Fruit fly (Drosophila melanogaster): ENCODE measurements around the gene CG17292.

Gene CG17292

DNA sequence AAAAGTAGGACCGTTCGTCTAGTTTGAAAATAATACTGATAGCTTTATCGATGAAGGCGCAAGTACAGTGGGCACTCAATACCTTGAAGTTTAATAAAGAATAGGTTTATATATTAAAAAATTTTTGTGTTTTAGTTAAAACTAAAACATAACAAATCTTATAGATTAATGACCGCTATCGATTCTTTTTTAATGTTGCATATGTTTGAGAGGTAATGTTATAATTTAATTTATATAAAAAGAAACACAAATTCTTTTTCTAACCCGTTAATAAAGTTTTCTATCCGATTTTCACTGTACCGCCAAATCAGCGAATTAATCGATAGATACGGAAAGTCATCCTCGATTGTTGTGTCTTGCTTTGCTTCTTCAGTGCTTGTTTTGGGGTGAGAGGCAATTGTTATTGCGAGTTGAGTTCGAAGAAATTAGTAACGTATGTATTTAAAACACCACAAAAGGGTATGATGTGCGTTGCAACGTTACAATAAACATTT lies 13.9 kb downstream of the CG17292 start, which contains the start of the genes Dad1 and CG13384:
Gene Dad1 (minus strand): TSS at position 30 of the 494 bp plus-strand sequence.
Gene CG13384 (plus strand): TSS at position 348 of the 494 bp plus-strand sequence.
- TF ChIP-seq OdsH (GFP tag; optimal IDR thresholded peaks at IDR 0.05), result peak; percentile 94
- no peak for TF ChIP-seq Dif (GFP tag; optimal IDR thresholded peaks at IDR 0.05; ENCODE audit: partially characterized antibody)
- peak; percentile 90 for TF ChIP-seq dmrt93B (GFP tag; optimal IDR thresholded peaks at IDR 0.05)
- TF ChIP-seq Hr83 (GFP tag; optimal IDR thresholded peaks at IDR 0.05; ENCODE audit: poor library complexity, severe bottlenecking), result peak; percentile 28
- no peak for TF ChIP-seq dl (GFP tag; optimal IDR thresholded peaks at IDR 0.05; ENCODE audit: insufficient read depth in 1 of 2, partially characterized antibody in 2 of 2)
- TF ChIP-seq Abd-B (GFP tag; optimal IDR thresholded peaks at IDR 0.05), result no peak
- TF ChIP-seq psq (GFP tag; optimal IDR thresholded peaks at IDR 0.05), result peak; percentile 93
- TF ChIP-seq sage (GFP tag; optimal IDR thresholded peaks at IDR 0.05), result peak; percentile 83
- no peak for TF ChIP-seq Hr78 (GFP tag; optimal IDR thresholded peaks at IDR 0.05)
- TF ChIP-seq HLH106 (tag; optimal IDR thresholded peaks at IDR 0.05), result peak; percentile 97
- TF ChIP-seq foxo (GFP tag; optimal IDR thresholded peaks at IDR 0.05), result peak in 1 of 2 experiments; percentile 95
- peak; percentile 82 for TF ChIP-seq ey (GFP tag; optimal IDR thresholded peaks at IDR 0.05)
- TF ChIP-seq brk (GFP tag; optimal IDR thresholded peaks at IDR 0.05), result peak; percentile 94
- no peak for TF ChIP-seq Dfd (GFP tag; optimal IDR thresholded peaks at IDR 0.05)
- peak; percentile 92 for TF ChIP-seq fru (GFP tag; optimal IDR thresholded peaks at IDR 0.05)
- TF ChIP-seq jim (GFP tag; optimal IDR thresholded peaks at IDR 0.05), result no peak
- peak; percentile 32 for TF ChIP-seq CG32264 (GFP tag; optimal IDR thresholded peaks at IDR 0.05)
- TF ChIP-seq Vsx2 (GFP tag; optimal IDR thresholded peaks at IDR 0.05; ENCODE audit: partially characterized antibody), result no peak
- TF ChIP-seq lola (GFP tag; optimal IDR thresholded peaks at IDR 0.05), result no peak
- no peak for TF ChIP-seq CrebA (GFP tag; optimal IDR thresholded peaks at IDR 0.05; ENCODE audit: borderline replicate concordance)
- peak; percentile 90 for TF ChIP-seq CG9705 (GFP tag; optimal IDR thresholded peaks at IDR 0.05)
- peak; percentile 96 for TF ChIP-seq Sp1 (GFP tag; optimal IDR thresholded peaks at IDR 0.05)
- TF ChIP-seq pan (optimal IDR thresholded peaks at IDR 0.05), result no peak
- TF ChIP-seq br (GFP tag; optimal IDR thresholded peaks at IDR 0.05), result peak; percentile 82
- TF ChIP-seq woc (GFP tag; optimal IDR thresholded peaks at IDR 0.05), result peak; percentile 92
- peak; percentile 93 for TF ChIP-seq rgr (GFP tag; optimal IDR thresholded peaks at IDR 0.05)
- TF ChIP-seq GATAd (GFP tag; optimal IDR thresholded peaks at IDR 0.05), result peak; percentile 65
- TF ChIP-seq sv (GFP tag; optimal IDR thresholded peaks at IDR 0.05), result peak; percentile 88
- TF ChIP-seq Myc (optimal IDR thresholded peaks at IDR 0.05), result no peak
- peak; percentile 42 for TF ChIP-seq Mio (GFP tag; optimal IDR thresholded peaks at IDR 0.05)
- TF ChIP-seq Hnf4 (GFP tag; optimal IDR thresholded peaks at IDR 0.05), result peak; percentile 85
- peak; percentile 94 for TF ChIP-seq h (GFP tag; optimal IDR thresholded peaks at IDR 0.05)
- peak; percentile 84 for TF ChIP-seq Jra (GFP tag; optimal IDR thresholded peaks at IDR 0.05)
- TF ChIP-seq dsf (GFP tag; optimal IDR thresholded peaks at IDR 0.05; ENCODE audit: borderline replicate concordance), result peak; percentile 82
- TF ChIP-seq usp (GFP tag; optimal IDR thresholded peaks at IDR 0.05), result no peak
- peak; percentile 90 for TF ChIP-seq tai (GFP tag; optimal IDR thresholded peaks at IDR 0.05)
- TF ChIP-seq Rel (GFP tag; optimal IDR thresholded peaks at IDR 0.05), result peak; percentile 70
- TF ChIP-seq Rel (tag; optimal IDR thresholded peaks at IDR 0.05), result peak; percentile 85
- no peak for TF ChIP-seq N (GFP tag; optimal IDR thresholded peaks at IDR 0.05)

dm6 chr2L:8384985-8385519 lies 14.8 kb downstream of the CG17292 start:
- TF ChIP-seq brk (GFP tag; optimal IDR thresholded peaks at IDR 0.05), result no peak
- TF ChIP-seq foxo (GFP tag; optimal IDR thresholded peaks at IDR 0.05), result no peak
- no peak for TF ChIP-seq Hr78 (GFP tag; optimal IDR thresholded peaks at IDR 0.05)
- TF ChIP-seq Hnf4 (GFP tag; optimal IDR thresholded peaks at IDR 0.05), result no peak

dm6 chr2L:8385849-8386248 lies 15.6 kb downstream of the CG17292 start:
- TF ChIP-seq Hr78 (GFP tag; optimal IDR thresholded peaks at IDR 0.05) (no peak), N (GFP tag; optimal IDR thresholded peaks at IDR 0.05) (no peak), Dfd (GFP tag; optimal IDR thresholded peaks at IDR 0.05) (no peak), CG9705 (GFP tag; optimal IDR thresholded peaks at IDR 0.05) (no peak), Abd-B (GFP tag; optimal IDR thresholded peaks at IDR 0.05) (no peak), foxo (GFP tag; optimal IDR thresholded peaks at IDR 0.05) (no peak), fru (GFP tag; optimal IDR thresholded peaks at IDR 0.05) (no peak)
